Worm (Caenorhabditis elegans) whole organism, late embryonic: Measurements from ENCODE around the gene fbxl-1.

Source experiments
- K09A11.1 ChIP-seq: sonication (generic microtip); optimal IDR thresholded peaks from 2 replicates; lab custom pipeline; 2017; ENCODE audit warnings: antibody characterized with exemption, mild to moderate bottlenecking, missing genetic modification characterization, missing compliant biosample characterization; ENCODE audit not compliant: insufficient read depth
- ama-1 ChIP-seq: fragments of 150-350 bp; optimal IDR thresholded peaks from 2 replicates; lab custom pipeline; 2014
- ceh-19 ChIP-seq: fragments of 200-800 bp; sonication (Bioruptor generic); optimal IDR thresholded peaks from 2 replicates; lab custom pipeline; 2018; ENCODE audit warnings: mild to moderate bottlenecking, missing genetic modification characterization, missing compliant biosample characterization
- ceh-2 ChIP-seq: sonication (generic microtip); optimal IDR thresholded peaks from 2 replicates; lab custom pipeline; 2016; ENCODE audit warnings: missing genotype, missing genetic modification characterization, missing compliant biosample characterization
- ets-4 ChIP-seq: sonication (generic microtip); optimal IDR thresholded peaks from 2 replicates; lab custom pipeline; 2016; ENCODE audit warnings: missing genetic modification characterization, missing compliant biosample characterization
- fkh-10 ChIP-seq: fragments of 150-350 bp; optimal IDR thresholded peaks from 2 replicates; lab custom pipeline; 2014; ENCODE audit warnings: missing biosample characterization, missing genetic modification reagents, missing genetic modification characterization
- lim-6 ChIP-seq: sonication (generic microtip); optimal IDR thresholded peaks from 2 replicates; lab custom pipeline; 2016; ENCODE audit warnings: missing genetic modification characterization, missing compliant biosample characterization
- pha-2 ChIP-seq: sonication (generic microtip); optimal IDR thresholded peaks from 2 replicates; lab custom pipeline; 2017; ENCODE audit warnings: mild to moderate bottlenecking, missing genetic modification characterization, missing compliant biosample characterization
- pha-4 ChIP-seq: fragments of 150-350 bp; optimal IDR thresholded peaks from 2 replicates; lab custom pipeline; 2018; ENCODE audit warnings: missing biosample characterization, missing genetic modification reagents, missing genetic modification characterization
- rnt-1 ChIP-seq: sonication (generic microtip); optimal IDR thresholded peaks from 2 replicates; lab custom pipeline; 2016; ENCODE audit warnings: missing genetic modification characterization, missing compliant biosample characterization
- sdc-2 ChIP-seq: sonication (generic microtip); optimal IDR thresholded peaks from 2 replicates; lab custom pipeline; 2016; ENCODE audit warnings: missing genotype, missing genetic modification characterization, missing compliant biosample characterization
- tbx-7 ChIP-seq: sonication (generic microtip); optimal IDR thresholded peaks from 2 replicates; lab custom pipeline; 2016; ENCODE audit warnings: missing genotype, missing genetic modification characterization, missing compliant biosample characterization
- unc-3 ChIP-seq, 2 experiments: fragments of 200-800 bp in 1 of 2; sonication (Bioruptor generic) in 1 of 2; sonication (generic microtip) in 1 of 2; conservative IDR thresholded peaks in 1 of 2; optimal IDR thresholded peaks in 1 of 2; 2 replicates each; pipeline versions ENCODE4 v1.3.6 to Lab custom; 2016 to 2022; ENCODE audit warnings: missing compliant biosample characterization in 2 of 2, missing genetic modification characterization in 2 of 2, missing genetic modification reagents in 1 of 2

DNA sequence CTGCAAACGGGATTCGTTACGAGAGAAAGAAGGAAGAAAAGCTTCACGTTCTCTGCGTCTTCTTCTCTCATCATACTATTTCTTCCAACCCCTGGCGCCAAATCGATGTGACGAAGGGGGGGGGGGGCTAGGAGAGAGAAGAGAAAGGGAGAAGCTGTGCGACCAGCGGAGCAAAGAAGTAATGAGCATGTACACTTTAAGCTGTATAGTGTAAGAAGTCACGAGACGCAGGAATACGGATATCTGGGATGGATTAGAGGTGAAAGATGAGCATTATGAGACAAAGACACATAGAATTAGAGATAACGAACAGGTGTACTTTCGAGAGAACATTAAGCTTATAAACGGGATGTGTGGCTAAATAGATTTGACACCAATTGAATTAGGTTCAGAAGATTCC is 25.9 kb upstream of the fbxl-1 start:
- no peak for TF ChIP-seq unc-3 (GFP tag; conservative IDR thresholded peaks at IDR 0.05; lab: Robert Waterston, UW)
- no peak for TF ChIP-seq unc-3 (tag; optimal IDR thresholded peaks at IDR 0.05; lab: Kevin White, UChicago)
- TF ChIP-seq ama-1 (lab: Kevin White, UChicago): no peak
- peak; percentile 33 for TF ChIP-seq ceh-19 (GFP tag; lab: Kevin White, UChicago)
- TF ChIP-seq pha-2: no peak
- no peak for TF ChIP-seq K09A11.1 (tag; lab: Kevin White, UChicago)
- TF ChIP-seq rnt-1 (tag; lab: Kevin White, UChicago): peak; percentile 18
- peak; percentile 42 for TF ChIP-seq sdc-2 (tag; lab: Kevin White, UChicago)
- no peak for TF ChIP-seq pha-4 (tag; lab: Kevin White, UChicago)
- TF ChIP-seq lim-6: no peak
- no peak for TF ChIP-seq ceh-2
- no peak for TF ChIP-seq fkh-10 (GFP tag; lab: Kevin White, UChicago)
- no peak for TF ChIP-seq ets-4 (tag; lab: Kevin White, UChicago)
- no peak for TF ChIP-seq tbx-7 (tag; lab: Kevin White, UChicago)
